Fruit fly (Drosophila melanogaster) whole organism, pupa: ENCODE data around the gene Fuca.

Experiments
- CG10348 ChIP-seq: fragments of 200-800 bp; sonication (Bioruptor generic); IDR thresholded peaks from 2 replicates; pipeline ENCODE4 v1.3.6; 2022; ENCODE audit warnings: missing biosample characterization, missing genetic modification characterization
- CG12605 ChIP-seq: fragments of 200-800 bp; sonication (Bioruptor generic); IDR thresholded peaks from 2 replicates; pipeline ENCODE4 v1.3.6; 2022; ENCODE audit warnings: missing biosample characterization, missing genetic modification characterization
- CG13204 ChIP-seq: fragments of 200-800 bp; sonication (Bioruptor generic); optimal IDR thresholded peaks from 2 replicates; lab custom pipeline; 2018; ENCODE audit warnings: missing biosample characterization, mild to moderate bottlenecking, missing genetic modification characterization, moderate library complexity
- CG14655 ChIP-seq: fragments of 200-800 bp; sonication (Bioruptor generic); optimal IDR thresholded peaks from 3 replicates; lab custom pipeline; 2017; ENCODE audit warnings: mild to moderate bottlenecking, missing biosample characterization, missing genetic modification reagents, missing genetic modification characterization
- CG15710 ChIP-seq: fragments of 200-800 bp; sonication (Bioruptor generic); optimal IDR thresholded peaks from 2 replicates; lab custom pipeline; 2018; ENCODE audit warnings: missing biosample characterization, mild to moderate bottlenecking, missing genetic modification characterization, moderate library complexity
- CG17806 ChIP-seq: fragments of 200-800 bp; sonication (Bioruptor generic); optimal IDR thresholded peaks from 2 replicates; lab custom pipeline; 2018; ENCODE audit warnings: missing biosample characterization, mild to moderate bottlenecking, missing genetic modification characterization, moderate library complexity
- CG32121 ChIP-seq: fragments of 200-800 bp; sonication (Bioruptor generic); IDR thresholded peaks from 2 replicates; pipeline ENCODE4 v1.3.6; 2022; ENCODE audit warnings: missing biosample characterization, missing genetic modification characterization
- CG34367 ChIP-seq: fragments of 200-800 bp; sonication (Bioruptor generic); optimal IDR thresholded peaks from 2 replicates; lab custom pipeline; 2018; ENCODE audit warnings: missing biosample characterization, mild to moderate bottlenecking, missing genetic modification characterization
- CG4496 ChIP-seq: fragments of 200-800 bp; sonication (Bioruptor generic); IDR thresholded peaks from 3 replicates; pipeline ENCODE4 v1.3.6; 2022; ENCODE audit warnings: missing biosample characterization, missing genetic modification characterization
- CG8159 ChIP-seq: fragments of 200-800 bp; sonication (Bioruptor generic); optimal IDR thresholded peaks from 3 replicates; lab custom pipeline; 2018; ENCODE audit warnings: missing biosample characterization, mild to moderate bottlenecking, missing genetic modification characterization, moderate library complexity
- CG8301 ChIP-seq: fragments of 200-800 bp; sonication (Bioruptor generic); optimal IDR thresholded peaks from 2 replicates; lab custom pipeline; 2018; ENCODE audit warnings: missing biosample characterization, mild to moderate bottlenecking, missing genetic modification characterization
- CG9948 ChIP-seq: fragments of 200-800 bp; sonication (Bioruptor generic); optimal IDR thresholded peaks from 2 replicates; lab custom pipeline; 2018; ENCODE audit warnings: missing biosample characterization, mild to moderate bottlenecking, missing genetic modification characterization, moderate library complexity
- D1 ChIP-seq: fragments of 200-800 bp; sonication (Bioruptor generic); optimal IDR thresholded peaks from 2 replicates; lab custom pipeline; 2018; ENCODE audit warnings: missing biosample characterization, mild to moderate bottlenecking, missing genetic modification characterization, moderate library complexity
- EcR ChIP-seq: fragments of 200-800 bp; sonication (Bioruptor generic); optimal IDR thresholded peaks from 3 replicates; lab custom pipeline; 2019; ENCODE audit warnings: missing biosample characterization, missing genetic modification characterization, mild to moderate bottlenecking, moderate library complexity, missing genetic modification reagents
- Ets98B ChIP-seq: fragments of 200-800 bp; sonication (Bioruptor generic); IDR thresholded peaks from 2 replicates; pipeline ENCODE4 v1.3.6; 2022; ENCODE audit warnings: missing biosample characterization, missing genetic modification characterization
- Pif1A ChIP-seq: fragments of 200-800 bp; sonication (Bioruptor generic); optimal IDR thresholded peaks from 3 replicates; lab custom pipeline; 2016; ENCODE audit warnings: missing biosample characterization, missing genetic modification characterization
- Pif1B ChIP-seq: fragments of 200-800 bp; sonication (Bioruptor generic); optimal IDR thresholded peaks from 3 replicates; lab custom pipeline; 2016; ENCODE audit warnings: missing biosample characterization, missing genetic modification characterization
- Snoo ChIP-seq: fragments of 200-800 bp; sonication (Bioruptor generic); optimal IDR thresholded peaks from 3 replicates; lab custom pipeline; 2017; ENCODE audit warnings: missing biosample characterization, mild to moderate bottlenecking, missing genetic modification characterization, inconsistent platforms
- fd96Ca ChIP-seq: fragments of 200-800 bp; sonication (Bioruptor generic); IDR thresholded peaks from 3 replicates; pipeline ENCODE4 v1.3.6; 2022; ENCODE audit warnings: missing biosample characterization, missing genetic modification characterization
- gl ChIP-seq: fragments of 200-800 bp; sonication (Bioruptor generic); optimal IDR thresholded peaks from 2 replicates; lab custom pipeline; 2018; ENCODE audit warnings: missing biosample characterization, mild to moderate bottlenecking, missing genetic modification characterization
- rn ChIP-seq: fragments of 200-800 bp; sonication (Bioruptor generic); IDR thresholded peaks from 2 replicates; pipeline ENCODE4 v1.3.6; 2022; ENCODE audit warnings: missing biosample characterization, missing genetic modification characterization

Fuca gene

DNA sequence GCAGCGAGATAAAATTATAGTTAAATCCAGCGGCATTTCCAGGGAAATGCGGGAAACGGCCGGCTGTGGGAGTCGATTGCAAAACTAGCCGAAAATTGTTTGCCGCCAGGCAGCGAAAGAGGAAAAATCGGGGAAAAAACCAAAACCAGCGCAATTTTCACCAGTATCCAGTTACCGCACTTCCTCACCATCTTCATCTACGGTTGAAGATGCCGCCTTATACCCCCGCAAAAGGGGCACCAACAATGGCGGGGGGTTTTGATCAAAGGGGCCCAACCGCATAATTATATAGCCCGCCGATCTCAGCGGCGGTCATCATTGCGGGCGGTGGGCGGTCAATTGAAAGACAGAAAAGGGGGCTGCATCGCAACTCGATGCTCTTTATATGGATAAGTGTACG lies 25.5 kb upstream of the Fuca start:
- no peak for TF ChIP-seq CG8159 (tag; lab: Kevin White, UChicago)
- no peak for TF ChIP-seq fd96Ca (GFP tag; lab: Robert Waterston, UW)
- TF ChIP-seq CG34367 (tag; lab: Kevin White, UChicago), result no peak
- TF ChIP-seq Snoo (tag; lab: Kevin White, UChicago), result no peak
- TF ChIP-seq Pif1A (GFP tag; lab: Kevin White, UChicago), result no peak
- no peak for TF ChIP-seq CG15710
- TF ChIP-seq gl (tag; lab: Kevin White, UChicago), result no peak
- no peak for TF ChIP-seq CG32121 (GFP tag; lab: Robert Waterston, UW)
- TF ChIP-seq Ets98B (GFP tag; lab: Robert Waterston, UW), result no peak
- no peak for TF ChIP-seq D1 (tag; lab: Kevin White, UChicago)
- TF ChIP-seq CG10348 (GFP tag; lab: Robert Waterston, UW), result no peak
- TF ChIP-seq CG17806 (tag; lab: Kevin White, UChicago), result no peak
- no peak for TF ChIP-seq Pif1B (GFP tag; lab: Kevin White, UChicago)
- TF ChIP-seq EcR (GFP tag; lab: Kevin White, UChicago), result no peak
- no peak for TF ChIP-seq CG8301 (tag; lab: Kevin White, UChicago)
- no peak for TF ChIP-seq CG4496 (GFP tag; lab: Robert Waterston, UW)
- TF ChIP-seq rn (GFP tag; lab: Robert Waterston, UW), result no peak
- TF ChIP-seq CG12605, result no peak
- TF ChIP-seq CG14655 (GFP tag; lab: Kevin White, UChicago), result no peak
- TF ChIP-seq, all 21 proteins: peak for 0

DNA sequence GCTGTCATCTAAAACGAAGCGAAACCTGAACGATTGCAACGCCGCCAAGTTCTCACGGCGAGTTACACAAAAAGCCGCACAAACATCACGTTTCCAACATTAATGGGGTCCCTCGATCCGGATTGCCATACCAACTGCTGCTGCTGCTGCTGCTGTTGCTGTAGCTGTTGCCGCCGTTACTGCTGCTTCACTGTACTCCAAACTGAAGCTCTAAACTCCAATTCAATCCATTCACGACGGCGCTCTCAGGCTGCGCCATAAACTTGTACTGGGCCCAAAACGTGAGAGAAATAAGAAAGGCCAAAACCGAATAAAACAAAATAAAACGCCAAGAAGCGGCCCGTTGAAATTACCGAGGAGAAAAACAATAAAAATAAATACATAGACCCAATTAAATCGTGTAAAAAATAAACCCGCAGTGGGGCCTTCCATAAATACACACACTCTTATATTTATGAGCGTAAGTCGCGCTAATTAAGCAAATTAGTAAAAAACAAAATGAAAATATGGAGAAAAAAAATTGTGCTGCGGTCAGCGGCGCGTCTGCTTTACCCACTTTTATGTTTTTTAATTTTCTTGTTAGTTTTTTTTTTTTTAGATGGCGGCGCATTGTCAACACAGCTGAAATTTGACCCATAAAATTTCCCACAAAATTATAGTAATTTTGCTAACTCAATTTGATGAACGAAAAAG lies 24.9 kb upstream of the Fuca start:
- TF ChIP-seq Ets98B (GFP tag; lab: Robert Waterston, UW) (peak; percentile 13; the same call in 1 of the 2 replicates), Pif1A (GFP tag; lab: Kevin White, UChicago) (no peak)

DNA sequence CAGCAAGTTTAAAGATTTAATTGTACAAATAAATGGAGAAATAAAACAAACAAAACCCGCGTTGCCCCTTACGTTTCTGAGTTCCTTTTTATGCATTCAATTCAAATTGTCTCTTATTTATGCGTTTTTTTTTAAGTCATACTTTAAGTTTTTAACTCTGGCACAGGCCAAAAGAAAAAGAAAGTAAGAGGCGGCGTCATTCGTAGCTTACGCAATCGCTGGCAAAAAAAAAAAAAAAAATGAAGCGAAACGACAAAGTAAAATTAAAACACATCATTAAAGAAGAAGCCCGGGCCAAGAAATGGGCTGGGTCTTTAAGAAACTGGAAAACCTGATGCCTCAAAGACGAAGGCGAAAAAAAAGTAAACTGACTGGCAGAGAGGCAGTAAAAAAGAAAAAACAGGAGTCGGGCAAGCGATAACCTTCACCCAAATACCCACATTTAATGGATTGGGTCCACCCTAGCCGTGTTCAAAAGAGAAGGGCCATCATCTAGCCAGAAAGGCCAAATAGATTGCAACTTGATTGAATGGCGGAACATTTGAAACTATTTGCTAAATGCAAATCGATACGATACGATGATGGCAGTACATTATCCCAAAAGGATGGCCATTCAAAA lies 21.3 kb upstream of the Fuca start:
- 0 out of 3 replicates have a peak, but pooled peaks have one; percentile 22 for TF ChIP-seq CG4496 (GFP tag; lab: Robert Waterston, UW)
- no peak for TF ChIP-seq CG10348 (GFP tag; lab: Robert Waterston, UW)
- TF ChIP-seq CG8159 (tag; lab: Kevin White, UChicago), result peak; percentile 83

DNA sequence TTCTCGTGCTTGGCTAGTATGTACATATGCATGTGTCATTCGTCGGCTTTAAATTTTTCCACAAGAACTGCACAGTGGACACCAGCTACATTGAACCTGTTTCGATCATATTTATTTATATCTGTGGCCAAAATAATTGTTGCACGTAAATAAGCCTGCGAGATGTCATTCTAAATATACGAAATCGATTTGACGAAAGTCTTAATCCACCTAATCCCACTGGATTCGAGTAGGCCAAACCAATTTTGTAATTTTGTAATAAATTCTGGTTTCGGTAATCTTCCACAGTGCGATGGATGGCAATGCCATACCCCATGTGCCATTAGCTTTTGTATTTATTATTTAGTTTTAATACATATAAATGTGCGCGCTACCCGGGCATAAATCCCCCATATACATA lies 20.4 kb upstream of the Fuca start:
- TF ChIP-seq CG12605 (no peak), gl (tag; lab: Kevin White, UChicago) (no peak), rn (GFP tag; lab: Robert Waterston, UW) (no peak)

dm6 chr3L:11542437-11542836 lies 19.9 kb upstream of the Fuca start:
- TF ChIP-seq CG15710 (no peak), Snoo (tag; lab: Kevin White, UChicago) (no peak), CG9948 (tag; lab: Kevin White, UChicago) (no peak), CG17806 (tag; lab: Kevin White, UChicago) (no peak), Ets98B (GFP tag; lab: Robert Waterston, UW) (no peak), CG4496 (GFP tag; lab: Robert Waterston, UW) (no peak), CG12605 (no peak), rn (GFP tag; lab: Robert Waterston, UW) (no peak), CG8159 (tag; lab: Kevin White, UChicago) (no peak)

- no peak for TF ChIP-seq CG13204
- no peak for TF ChIP-seq CG4496 (GFP tag; lab: Robert Waterston, UW)
- TF ChIP-seq D1 (tag; lab: Kevin White, UChicago), result no peak
- TF ChIP-seq Pif1B (GFP tag; lab: Kevin White, UChicago), result no peak
Measured at dm6 chr3L:11540330-11540702, 17.8 kb upstream of the Fuca start.

dm6 chr3L:11539511-11540329 lies 17.2 kb upstream of the Fuca start:
- TF ChIP-seq CG9948 (tag; lab: Kevin White, UChicago) (no peak), CG34367 (tag; lab: Kevin White, UChicago) (no peak), CG12605 (no peak), CG15710 (no peak), CG32121 (GFP tag; lab: Robert Waterston, UW) (no peak), rn (GFP tag; lab: Robert Waterston, UW) (no peak), CG8159 (tag; lab: Kevin White, UChicago) (no peak), Snoo (tag; lab: Kevin White, UChicago) (no peak), CG10348 (GFP tag; lab: Robert Waterston, UW) (no peak), Pif1B (GFP tag; lab: Kevin White, UChicago) (no peak), CG8301 (tag; lab: Kevin White, UChicago) (no peak), CG17806 (tag; lab: Kevin White, UChicago) (no peak), D1 (tag; lab: Kevin White, UChicago) (no peak), CG14655 (GFP tag; lab: Kevin White, UChicago) (no peak), Ets98B (GFP tag; lab: Robert Waterston, UW) (no peak)
